Fruit fly (Drosophila melanogaster) S2 (cell line): ENCODE results near the gene Gcn2.

Experiments used
- CG8478 ChIP-seq: fragments of >200 bp; optimal IDR thresholded peaks from 2 replicates; lab custom pipeline; 2018
- CTCF ChIP-seq, 2 experiments: fragments of >200 bp; optimal IDR thresholded peaks; 2 replicates each; lab custom pipeline; 2018

DNA sequence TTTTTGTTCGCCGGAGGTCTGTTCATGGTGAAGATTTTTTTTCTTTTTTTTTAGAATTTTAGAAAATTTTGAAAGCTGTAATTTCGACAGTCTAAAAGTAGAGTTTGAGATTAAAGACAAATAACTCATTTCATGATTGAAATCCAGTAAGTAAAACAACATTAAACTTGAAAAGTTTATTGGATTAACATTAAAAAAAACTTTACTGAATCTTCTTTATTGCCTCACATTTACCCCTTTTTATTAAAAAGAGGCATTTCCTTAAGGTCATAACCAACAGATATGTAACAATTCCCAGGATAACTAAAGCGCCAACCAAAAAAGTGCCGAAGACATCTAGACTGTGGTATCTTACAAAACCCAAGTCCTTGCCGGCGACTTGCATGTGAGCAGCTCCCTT lies 2.0 kb upstream of the Gcn2 start, which contains the start of gene CG31204:
- TF ChIP-seq CTCF (optimal IDR thresholded peaks at IDR 0.05; lab: Kevin White, UChicago) = no peak
- no peak for TF ChIP-seq CG8478
